Fruit fly (Drosophila melanogaster): ENCODE measurements around the gene bdl.
A peak's percentile ranks its signal among the peaks of the same experiment; 100 is the strongest.

The bdl gene

DNA sequence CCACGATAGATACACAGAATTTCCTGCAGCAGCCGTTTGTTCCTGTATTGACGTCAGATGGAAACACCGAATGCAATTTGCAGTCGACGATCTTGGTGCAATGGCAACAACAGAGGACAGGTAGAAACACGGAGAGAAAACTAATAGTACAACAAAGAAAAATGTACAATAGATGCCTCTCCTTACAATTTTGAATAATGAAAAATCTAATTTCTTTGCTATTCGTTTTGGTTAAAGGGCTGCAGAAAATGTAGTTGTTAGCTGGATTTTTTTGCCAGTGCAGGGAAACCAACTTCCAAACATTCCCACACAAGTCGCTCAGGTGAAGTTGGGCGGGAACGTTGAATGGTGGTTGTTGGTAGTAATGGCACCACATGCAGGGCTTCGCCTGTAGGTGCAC, 37.3 kb upstream of the bdl start (continued):
- TF ChIP-seq Atf3 (GFP tag; optimal IDR thresholded peaks at IDR 0.05), result no peak
- no peak for TF ChIP-seq CG3065 (GFP tag; optimal IDR thresholded peaks at IDR 0.05)
- TF ChIP-seq CG2712 (tag; optimal IDR thresholded peaks at IDR 0.05), result peak; percentile 45
- TF ChIP-seq bsh (GFP tag; optimal IDR thresholded peaks at IDR 0.05), result peak; percentile 38 to 62
- TF ChIP-seq CG13296 (GFP tag; optimal IDR thresholded peaks at IDR 0.05), result no peak
- TF ChIP-seq CG4404 (GFP tag; IDR thresholded peaks at IDR 0.05), result no peak
- TF ChIP-seq cg (GFP tag; optimal IDR thresholded peaks at IDR 0.05), result no peak
- no peak for TF ChIP-seq CG17802 (tag; optimal IDR thresholded peaks at IDR 0.05)
- TF ChIP-seq H15 (GFP tag; IDR thresholded peaks at IDR 0.05), result 0 out of 3 replicates have a peak, but pooled peaks have one; percentile 37
- TF ChIP-seq amos (GFP tag; IDR thresholded peaks at IDR 0.05; ENCODE audit: partially characterized antibody), result no peak
- no peak for TF ChIP-seq CG2129 (GFP tag; IDR thresholded peaks at IDR 0.05; ENCODE audit: partially characterized antibody)
- TF ChIP-seq twi (tag; optimal IDR thresholded peaks at IDR 0.05), result no peak
- no peak for TF ChIP-seq Scr (GFP tag; IDR thresholded peaks at IDR 0.05; ENCODE audit: partially characterized antibody)
- TF ChIP-seq peb (GFP tag; IDR thresholded peaks at IDR 0.05), result no peak
- no peak for TF ChIP-seq Elba2 (GFP tag; optimal IDR thresholded peaks at IDR 0.05)
- no peak for TF ChIP-seq eyg (GFP tag; optimal IDR thresholded peaks at IDR 0.05)
- TF ChIP-seq Oli (tag; optimal IDR thresholded peaks at IDR 0.05), result no peak
- no peak for TF ChIP-seq Sry-δ (GFP tag; optimal IDR thresholded peaks at IDR 0.05)
- no peak for TF ChIP-seq CG14667 (GFP tag; IDR thresholded peaks at IDR 0.05)
- TF ChIP-seq Bteb2 (GFP tag; optimal IDR thresholded peaks at IDR 0.05), result no peak
- TF ChIP-seq BEAF-32 (GFP tag; optimal IDR thresholded peaks at IDR 0.05), result no peak
- TF ChIP-seq lov (optimal IDR thresholded peaks at IDR 0.05), result no peak
- 0 out of 3 replicates have a peak, but pooled peaks have one; percentile 28 for TF ChIP-seq lov (GFP tag; IDR thresholded peaks at IDR 0.05)
- TF ChIP-seq fd64A (GFP tag; optimal IDR thresholded peaks at IDR 0.05), result no peak
- TF ChIP-seq lbe (GFP tag; optimal IDR thresholded peaks at IDR 0.05), result peak; percentile 68
- TF ChIP-seq eve (GFP tag; optimal IDR thresholded peaks at IDR 0.05), result peak in 1 of 2 experiments; percentile 8
- TF ChIP-seq pho (GFP tag; optimal IDR thresholded peaks at IDR 0.05), result no peak
- TF ChIP-seq dmrt99B (tag; optimal IDR thresholded peaks at IDR 0.05), result no peak
- TF ChIP-seq ken (GFP tag; IDR thresholded peaks at IDR 0.05), result no peak
- no peak for TF ChIP-seq CG8388 (GFP tag; optimal IDR thresholded peaks at IDR 0.05)
- no peak for TF ChIP-seq jumu (GFP tag; optimal IDR thresholded peaks at IDR 0.05)
- no peak for TF ChIP-seq row (GFP tag; IDR thresholded peaks at IDR 0.05)
- no peak for TF ChIP-seq CG18011 (GFP tag; optimal IDR thresholded peaks at IDR 0.05)
- TF ChIP-seq B-H1 (GFP tag; IDR thresholded peaks at IDR 0.05), result no peak
- peak in 1 of 2 experiments; percentile 78 for TF ChIP-seq tll (GFP tag; optimal IDR thresholded peaks at IDR 0.05)
- no peak for TF ChIP-seq CG12219 (GFP tag; optimal IDR thresholded peaks at IDR 0.05)
- TF ChIP-seq Dbx (GFP tag; IDR thresholded peaks at IDR 0.05), result no peak
- TF ChIP-seq dati (GFP tag; IDR thresholded peaks at IDR 0.05), result no peak
- TF ChIP-seq Ravus (GFP tag; IDR thresholded peaks at IDR 0.05), result no peak
- no peak for TF ChIP-seq dm (GFP tag; optimal IDR thresholded peaks at IDR 0.05)
- TF ChIP-seq Rfx (GFP tag; IDR thresholded peaks at IDR 0.05), result no peak
- no peak for TF ChIP-seq CG15696 (tag; optimal IDR thresholded peaks at IDR 0.05)
- TF ChIP-seq lilli (GFP tag; optimal IDR thresholded peaks at IDR 0.05), result no peak
- TF ChIP-seq z (GFP tag; IDR thresholded peaks at IDR 0.05), result no peak
- no peak for TF ChIP-seq CG4707 (GFP tag; optimal IDR thresholded peaks at IDR 0.05)
- TF ChIP-seq gcm2 (GFP tag; optimal IDR thresholded peaks at IDR 0.05), result no peak
- TF ChIP-seq CG11695 (GFP tag; IDR thresholded peaks at IDR 0.05), result no peak
- peak; percentile 12 for TF ChIP-seq CG7271 (tag; optimal IDR thresholded peaks at IDR 0.05)
- TF ChIP-seq br (optimal IDR thresholded peaks at IDR 0.05), result no peak
- TF ChIP-seq lola (GFP tag; optimal IDR thresholded peaks at IDR 0.05), result peak in 1 of 3 experiments; percentile 44
- TF ChIP-seq CG8359 (GFP tag; optimal IDR thresholded peaks at IDR 0.05; ENCODE audit: borderline replicate concordance), result no peak
- TF ChIP-seq Hr39 (optimal IDR thresholded peaks at IDR 0.05), result no peak

Measured in whole organism, embryonic.